Fruit fly (Drosophila melanogaster) whole organism, embryonic: ENCODE results near the gene Cbl.

Source experiments
- CG7357 ChIP-seq: fragments of 200-800 bp; sonication (Bioruptor generic); IDR thresholded peaks from 3 replicates; pipeline ENCODE4 v1.3.6; 2022; ENCODE audit warnings: missing biosample characterization, missing genetic modification characterization
- Deaf1 ChIP-seq: fragments of 200-800 bp; optimal IDR thresholded peaks from 3 replicates; lab custom pipeline; 2019; ENCODE audit warnings: missing biosample characterization, mild to moderate bottlenecking, missing genetic modification characterization, moderate library complexity
- Mad ChIP-seq: fragments of 200-800 bp; sonication (Bioruptor generic); optimal IDR thresholded peaks from 2 replicates; lab custom pipeline; 2016; ENCODE audit warnings: missing biosample characterization, missing genetic modification characterization
- fd102C ChIP-seq: fragments of 200-800 bp; sonication (Bioruptor generic); optimal IDR thresholded peaks from 2 replicates; lab custom pipeline; 2018; ENCODE audit warnings: missing biosample characterization, mild to moderate bottlenecking, missing genetic modification characterization, moderate library complexity
- unc-4 ChIP-seq: fragments of 200-800 bp; sonication (Bioruptor generic); IDR thresholded peaks from 2 replicates; pipeline ENCODE4 v1.3.6; 2022; ENCODE audit warnings: missing biosample characterization, missing genetic modification characterization; ENCODE audit not compliant: partially characterized antibody

- TF ChIP-seq Mad (GFP tag; lab: Kevin White, UChicago), result no peak
- no peak for TF ChIP-seq CG7357 (GFP tag; lab: Robert Waterston, UW)
- no peak for TF ChIP-seq unc-4 (GFP tag; lab: Robert Waterston, UW)
- no peak for TF ChIP-seq fd102C (GFP tag; lab: Kevin White, UChicago)
- TF ChIP-seq Deaf1 (tag; lab: Kevin White, UChicago), result no peak
These were observed 5.8 kb upstream of the Cbl start for dm6 chr3L:8418984-8419383.
